Worm (Caenorhabditis elegans) whole organism, L4 larva: ENCODE measurements around the gene din-1.
A peak's percentile ranks its signal among the peaks of the same experiment; 100 is the strongest.

Source experiments
- F10B5.3 ChIP-seq: sonication (generic microtip); optimal IDR thresholded peaks from 2 replicates; lab custom pipeline; 2016; ENCODE audit warnings: mild to moderate bottlenecking, missing genetic modification characterization, missing compliant biosample characterization
- R02D3.7 ChIP-seq: fragments of 150-350 bp; sonication (generic microtip); optimal IDR thresholded peaks from 3 replicates; lab custom pipeline; 2014; ENCODE audit warnings: missing biosample characterization, missing genetic modification characterization
- T20F7.1 ChIP-seq: fragments of 200-800 bp; sonication (Bioruptor generic); optimal IDR thresholded peaks from 2 replicates; lab custom pipeline; 2018; ENCODE audit warnings: mild to moderate bottlenecking, missing genetic modification characterization, missing compliant biosample characterization
- Y105C5A.15 ChIP-seq: fragments of 200-800 bp; sonication (Bioruptor generic); IDR thresholded peaks from 2 replicates; pipeline ENCODE4 v1.3.6; 2022; ENCODE audit warnings: missing genetic modification characterization, missing compliant biosample characterization
- Y5F2A.4 ChIP-seq: fragments of 200-800 bp; sonication (Bioruptor generic); optimal IDR thresholded peaks from 2 replicates; lab custom pipeline; 2018; ENCODE audit warnings: mild to moderate bottlenecking, missing genetic modification characterization, missing compliant biosample characterization
- Y75B8A.6 ChIP-seq: fragments of 200-800 bp; sonication (Bioruptor generic); IDR thresholded peaks from 2 replicates; pipeline ENCODE4 v1.3.6; 2022; ENCODE audit warnings: missing genetic modification reagents, missing genetic modification characterization, missing compliant biosample characterization
- aha-1 ChIP-seq: fragments of 150-350 bp; peaks from one replicate; lab custom pipeline; 2014; ENCODE audit warnings: missing biosample characterization, missing genetic modification characterization
- aly-2 ChIP-seq: sonication (generic microtip); optimal IDR thresholded peaks from 2 replicates; lab custom pipeline; 2018; ENCODE audit warnings: missing biosample characterization, missing genetic modification characterization
- arid-1 ChIP-seq: fragments of 200-800 bp; sonication (Bioruptor generic); conservative IDR thresholded peaks from 2 replicates; pipeline ENCODE4 v1.3.6; 2022; ENCODE audit warnings: missing genetic modification reagents, missing genetic modification characterization, missing compliant biosample characterization
- ceh-32 ChIP-seq: sonication (generic microtip); optimal IDR thresholded peaks from 2 replicates; lab custom pipeline; 2016; ENCODE audit warnings: mild to moderate bottlenecking, missing genetic modification characterization, missing compliant biosample characterization; ENCODE audit not compliant: poor library complexity
- ceh-62 ChIP-seq: sonication (generic microtip); optimal IDR thresholded peaks from 2 replicates; lab custom pipeline; 2017; ENCODE audit warnings: missing biosample characterization, missing genetic modification characterization
- ceh-82 ChIP-seq: sonication (generic microtip); optimal IDR thresholded peaks from 2 replicates; lab custom pipeline; 2017; ENCODE audit warnings: missing biosample characterization, missing genetic modification characterization
- ces-1 ChIP-seq: fragments of 150-350 bp; sonication (generic microtip); optimal IDR thresholded peaks from 4 replicates; lab custom pipeline; 2014; ENCODE audit warnings: missing biosample characterization, missing genetic modification reagents, missing genetic modification characterization
- cey-2 ChIP-seq: sonication (generic microtip); optimal IDR thresholded peaks from 3 replicates; lab custom pipeline; 2017; ENCODE audit warnings: missing genetic modification characterization, mild to moderate bottlenecking, missing compliant biosample characterization, antibody characterized with exemption, borderline replicate concordance; ENCODE audit not compliant: insufficient read depth
- ctbp-1 ChIP-seq: fragments of 200-800 bp; sonication (Bioruptor generic); IDR thresholded peaks from 2 replicates; pipeline ENCODE4 v1.3.6; 2022; ENCODE audit warnings: missing genetic modification reagents, missing genetic modification characterization, missing compliant biosample characterization
- daf-12 ChIP-seq: fragments of 150-350 bp; optimal IDR thresholded peaks from 2 replicates; lab custom pipeline; 2014; ENCODE audit warnings: missing biosample characterization, missing genetic modification reagents, missing genetic modification characterization
- daf-16 ChIP-seq, 3 experiments: sonication (generic microtip); optimal IDR thresholded peaks; 2 replicates each; lab custom pipeline; 2016 to 2017; ENCODE audit warnings: missing genetic modification characterization in 3 of 3, missing genetic modification reagents in 3 of 3, mild to moderate bottlenecking in 2 of 3, missing compliant biosample characterization in 2 of 3, missing biosample characterization in 1 of 3, moderate library complexity in 1 of 3
- dmd-8 ChIP-seq: fragments of 200-800 bp; sonication (Bioruptor generic); IDR thresholded peaks from 2 replicates; pipeline ENCODE4 v1.3.6; 2022; ENCODE audit warnings: missing genetic modification characterization, missing compliant biosample characterization
- egl-43 ChIP-seq: fragments of 200-800 bp; sonication (Bioruptor generic); IDR thresholded peaks from 2 replicates; pipeline ENCODE4 v1.3.6; 2022; ENCODE audit warnings: missing genetic modification reagents, missing genetic modification characterization, missing compliant biosample characterization
- fos-1 ChIP-seq: fragments of 150-350 bp; optimal IDR thresholded peaks from 2 replicates; lab custom pipeline; 2014; ENCODE audit warnings: missing biosample characterization, missing genetic modification characterization
- gei-8 ChIP-seq: fragments of 200-800 bp; sonication (Bioruptor generic); optimal IDR thresholded peaks from 2 replicates; lab custom pipeline; 2018; ENCODE audit warnings: mild to moderate bottlenecking, missing genetic modification characterization, missing compliant biosample characterization
- hif-1 ChIP-seq, 2 experiments: sonication (generic microtip); optimal IDR thresholded peaks; 2 replicates each; lab custom pipeline; 2016 to 2017; ENCODE audit warnings: missing compliant biosample characterization in 2 of 2, missing genetic modification characterization in 2 of 2, missing genetic modification reagents in 2 of 2, missing genotype in 2 of 2, mild to moderate bottlenecking in 1 of 2
- hlh-30 ChIP-seq: sonication (generic microtip); optimal IDR thresholded peaks from 2 replicates; lab custom pipeline; 2017; ENCODE audit warnings: antibody characterized with exemption, mild to moderate bottlenecking, missing genetic modification characterization, missing compliant biosample characterization; ENCODE audit not compliant: insufficient read depth
- hmg-1.1 ChIP-seq: fragments of 200-800 bp; sonication (Bioruptor generic); IDR thresholded peaks from 2 replicates; pipeline ENCODE4 v1.3.6; 2022; ENCODE audit warnings: missing genetic modification reagents, missing genetic modification characterization, missing compliant biosample characterization
- lin-1 ChIP-seq: fragments of 200-800 bp; sonication (Bioruptor generic); IDR thresholded peaks from 2 replicates; pipeline ENCODE4 v1.3.6; 2022; ENCODE audit warnings: missing genetic modification reagents, missing genetic modification characterization, missing compliant biosample characterization
- lin-15B ChIP-seq: fragments of 150-350 bp; sonication (generic microtip); optimal IDR thresholded peaks from 3 replicates; lab custom pipeline; 2014; ENCODE audit warnings: missing biosample characterization, missing genetic modification characterization
- lin-29 ChIP-seq: fragments of 200-800 bp; sonication (Bioruptor generic); IDR thresholded peaks from 2 replicates; pipeline ENCODE4 v1.3.6; 2022; ENCODE audit warnings: missing genetic modification reagents, missing genetic modification characterization, missing compliant biosample characterization
- lin-38 ChIP-seq: fragments of 200-800 bp; sonication (Bioruptor generic); IDR thresholded peaks from 2 replicates; pipeline ENCODE4 v1.3.6; 2022; ENCODE audit warnings: missing genetic modification reagents, missing genetic modification characterization, missing compliant biosample characterization
- lir-3 ChIP-seq: sonication (generic microtip); optimal IDR thresholded peaks from 2 replicates; lab custom pipeline; 2016; ENCODE audit warnings: mild to moderate bottlenecking, missing genetic modification characterization, missing compliant biosample characterization
- madf-5 ChIP-seq, 2 experiments: fragments of 200-800 bp; sonication (Bioruptor generic); IDR thresholded peaks; 2 replicates each; pipeline ENCODE4 v1.3.6; 2022; ENCODE audit warnings: missing compliant biosample characterization in 2 of 2, missing genetic modification characterization in 2 of 2
- mdt-29 ChIP-seq: fragments of 200-800 bp; sonication (Bioruptor generic); IDR thresholded peaks from 2 replicates; pipeline ENCODE4 v1.3.6; 2022; ENCODE audit warnings: missing genetic modification reagents, missing genetic modification characterization, missing compliant biosample characterization
- mep-1 ChIP-seq: fragments of 150-350 bp; sonication (generic microtip); optimal IDR thresholded peaks from 3 replicates; lab custom pipeline; 2014; ENCODE audit warnings: missing biosample characterization, missing genetic modification characterization
- mes-2 ChIP-seq: sonication (generic microtip); optimal IDR thresholded peaks from 2 replicates; lab custom pipeline; 2016; ENCODE audit warnings: missing genotype, mild to moderate bottlenecking, missing genetic modification characterization, missing compliant biosample characterization; ENCODE audit not compliant: poor library complexity, severe bottlenecking
- nhr-10 ChIP-seq: fragments of 150-350 bp; optimal IDR thresholded peaks from 2 replicates; lab custom pipeline; 2014; ENCODE audit warnings: missing biosample characterization, missing genetic modification characterization
- nhr-25 ChIP-seq: sonication (generic microtip); optimal IDR thresholded peaks from 2 replicates; lab custom pipeline; 2017; ENCODE audit warnings: missing genetic modification characterization, mild to moderate bottlenecking, missing compliant biosample characterization, antibody characterized with exemption, moderate library complexity, borderline replicate concordance; ENCODE audit not compliant: insufficient read depth
- nhr-28 ChIP-seq: fragments of 150-350 bp; optimal IDR thresholded peaks from 2 replicates; lab custom pipeline; 2014; ENCODE audit warnings: missing biosample characterization, missing genetic modification characterization
- nhr-48 ChIP-seq: sonication (generic microtip); optimal IDR thresholded peaks from 2 replicates; lab custom pipeline; 2016; ENCODE audit warnings: mild to moderate bottlenecking, missing genetic modification characterization, missing compliant biosample characterization
- nhr-6 ChIP-seq: fragments of 150-350 bp; optimal IDR thresholded peaks from 2 replicates; lab custom pipeline; 2014; ENCODE audit warnings: missing biosample characterization, missing genetic modification characterization
- nhr-76 ChIP-seq: fragments of 150-350 bp; optimal IDR thresholded peaks from 2 replicates; lab custom pipeline; 2014; ENCODE audit warnings: missing biosample characterization, missing genetic modification characterization
- pha-4 ChIP-seq, 2 experiments: fragments of 150-350 bp in 1 of 2; fragments of 200-800 bp in 1 of 2; sonication (Bioruptor generic) in 1 of 2; IDR thresholded peaks in 1 of 2; optimal IDR thresholded peaks in 1 of 2; 2 replicates each; pipeline versions ENCODE4 v1.3.6 to Lab custom; 2014 to 2022; ENCODE audit warnings: missing genetic modification characterization in 2 of 2, missing genetic modification reagents in 2 of 2, missing biosample characterization in 1 of 2, missing compliant biosample characterization in 1 of 2
- php-3 ChIP-seq: fragments of 200-800 bp; sonication (Bioruptor generic); IDR thresholded peaks from 2 replicates; pipeline ENCODE4 v1.3.6; 2022; ENCODE audit warnings: missing genetic modification reagents, missing genetic modification characterization, missing compliant biosample characterization
- rbr-2 ChIP-seq: sonication (generic microtip); optimal IDR thresholded peaks from 2 replicates; lab custom pipeline; 2016; ENCODE audit warnings: missing genotype, missing genetic modification characterization, missing compliant biosample characterization
- sdz-12 ChIP-seq: fragments of 200-800 bp; sonication (Bioruptor generic); optimal IDR thresholded peaks from 2 replicates; lab custom pipeline; 2018; ENCODE audit warnings: mild to moderate bottlenecking, missing genetic modification characterization, missing compliant biosample characterization
- skn-1 ChIP-seq: fragments of 150-350 bp; optimal IDR thresholded peaks from 2 replicates; lab custom pipeline; 2014; ENCODE audit warnings: missing biosample characterization, missing genetic modification characterization
- snpc-1.2 ChIP-seq: fragments of 200-800 bp; sonication (Bioruptor generic); IDR thresholded peaks from 2 replicates; pipeline ENCODE4 v1.3.6; 2022; ENCODE audit warnings: missing genetic modification reagents, missing genetic modification characterization, missing compliant biosample characterization
- unc-39 ChIP-seq: sonication (generic microtip); optimal IDR thresholded peaks from 2 replicates; lab custom pipeline; 2017; ENCODE audit warnings: missing biosample characterization, missing genetic modification characterization
- vab-7 ChIP-seq: fragments of 200-800 bp; sonication (Bioruptor generic); IDR thresholded peaks from 2 replicates; pipeline ENCODE4 v1.3.6; 2022; ENCODE audit warnings: missing genetic modification reagents, missing genetic modification characterization, missing compliant biosample characterization
- zfp-2 ChIP-seq: sonication (generic microtip); optimal IDR thresholded peaks from 2 replicates; lab custom pipeline; 2016; ENCODE audit warnings: mild to moderate bottlenecking, missing genetic modification characterization, missing compliant biosample characterization
- zip-2 ChIP-seq: fragments of 150-350 bp; optimal IDR thresholded peaks from 2 replicates; lab custom pipeline; 2014; ENCODE audit warnings: missing biosample characterization, missing genetic modification characterization
- ztf-11 ChIP-seq: fragments of 150-350 bp; optimal IDR thresholded peaks from 2 replicates; lab custom pipeline; 2014; ENCODE audit warnings: missing biosample characterization, missing genetic modification characterization
- ztf-7 ChIP-seq: fragments of 150-350 bp; optimal IDR thresholded peaks from 2 replicates; lab custom pipeline; 2014; ENCODE audit warnings: missing biosample characterization, missing genetic modification characterization

din-1 gene

DNA sequence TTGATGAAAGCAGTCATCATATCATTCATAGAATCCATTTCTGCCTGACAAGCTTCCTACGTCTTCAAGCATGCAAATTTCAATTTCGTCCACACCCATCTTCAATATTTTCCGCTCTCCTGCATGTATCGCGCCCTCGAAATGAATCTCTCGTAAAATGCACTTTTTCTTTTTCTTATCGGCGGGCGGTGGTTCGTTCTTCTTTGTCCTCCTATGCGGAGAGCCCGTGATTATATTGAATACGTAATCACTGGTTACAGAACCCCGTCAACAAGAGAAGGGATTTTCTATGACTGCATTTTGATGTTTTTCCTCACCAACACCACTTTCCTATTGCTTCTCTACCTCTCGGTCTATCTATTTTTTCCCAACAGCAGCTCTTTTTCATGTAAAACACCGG, 3.2 kb upstream of the din-1 start (continued):
- TF ChIP-seq daf-16 (GFP tag; optimal IDR thresholded peaks at IDR 0.05; lab: Kevin White, UChicago) = no peak
- peak; percentile 41 for TF ChIP-seq daf-16 (tag; optimal IDR thresholded peaks at IDR 0.05; lab: Kevin White, UChicago)
- TF ChIP-seq cey-2 (tag; lab: Kevin White, UChicago) = no peak
- no peak for TF ChIP-seq lin-15B (tag; lab: Kevin White, UChicago)
- TF ChIP-seq ces-1 = no peak
- TF ChIP-seq R02D3.7 = no peak
- TF ChIP-seq Y105C5A.15 (GFP tag; lab: Robert Waterston, UW) = no peak
- TF ChIP-seq lin-29 (GFP tag; lab: Robert Waterston, UW) = no peak
- no peak for TF ChIP-seq zfp-2 (tag; lab: Kevin White, UChicago)
- no peak for TF ChIP-seq rbr-2
- TF ChIP-seq ctbp-1 = no peak
- no peak for TF ChIP-seq nhr-10
- TF ChIP-seq lin-1 (GFP tag; lab: Robert Waterston, UW) = no peak
- TF ChIP-seq hif-1 (tag; optimal IDR thresholded peaks at IDR 0.05; lab: Kevin White, UChicago) = peak in 1 of 2 experiments; percentile 3
- TF ChIP-seq madf-5 (GFP tag; IDR thresholded peaks at IDR 0.05; lab: Robert Waterston, UW) = no peak
- no peak for TF ChIP-seq dmd-8 (GFP tag; lab: Robert Waterston, UW)
- 0 out of 2 replicates have a peak, but pooled peaks have one; percentile 24 for TF ChIP-seq php-3 (GFP tag; lab: Robert Waterston, UW)
- 0 out of 2 replicates have a peak, but pooled peaks have one; percentile 45 for TF ChIP-seq egl-43 (GFP tag; lab: Robert Waterston, UW)
- no peak for TF ChIP-seq ztf-11 (tag; lab: Kevin White, UChicago)
- TF ChIP-seq vab-7 = no peak
- TF ChIP-seq mes-2 (tag; lab: Kevin White, UChicago) = peak; percentile 24
- no peak for TF ChIP-seq ceh-62 (tag; lab: Kevin White, UChicago)
- no peak for TF ChIP-seq Y5F2A.4 (GFP tag; lab: Kevin White, UChicago)
- no peak for TF ChIP-seq fos-1
- TF ChIP-seq arid-1 = no peak; the same call in 1 of the 2 replicates
- no peak for TF ChIP-seq gei-8 (GFP tag; lab: Kevin White, UChicago)
- TF ChIP-seq Y75B8A.6 (GFP tag; lab: Robert Waterston, UW) = no peak
- no peak for TF ChIP-seq nhr-28
- no peak for TF ChIP-seq nhr-6
- no peak for TF ChIP-seq ceh-32 (tag; lab: Kevin White, UChicago)
- TF ChIP-seq sdz-12 (GFP tag; lab: Kevin White, UChicago) = no peak
- no peak for TF ChIP-seq nhr-48 (tag; lab: Kevin White, UChicago)
- TF ChIP-seq nhr-76 (tag; lab: Kevin White, UChicago) = no peak
- TF ChIP-seq pha-4 (GFP tag; IDR thresholded peaks at IDR 0.05; lab: Robert Waterston, UW) = no peak
- no peak for TF ChIP-seq pha-4 (tag; optimal IDR thresholded peaks at IDR 0.05; lab: Kevin White, UChicago)
- no peak for TF ChIP-seq zip-2 (tag; lab: Kevin White, UChicago)
- no peak for TF ChIP-seq mep-1 (tag; lab: Kevin White, UChicago)
- no peak for TF ChIP-seq ztf-7 (tag; lab: Kevin White, UChicago)
- TF ChIP-seq aly-2 (tag; lab: Kevin White, UChicago) = no peak
- no peak for TF ChIP-seq hlh-30 (tag; lab: Kevin White, UChicago)
- TF ChIP-seq lin-38 = no peak
- TF ChIP-seq ceh-82 (tag; lab: Kevin White, UChicago) = no peak
- TF ChIP-seq aha-1 (tag; lab: Kevin White, UChicago) = no peak
- no peak for TF ChIP-seq unc-39
- no peak for TF ChIP-seq nhr-25
- TF ChIP-seq daf-12 (tag; lab: Kevin White, UChicago) = no peak
- no peak for TF ChIP-seq T20F7.1 (GFP tag; lab: Kevin White, UChicago)
- no peak for TF ChIP-seq mdt-29
- TF ChIP-seq hmg-1.1 (GFP tag; lab: Robert Waterston, UW) = no peak
- no peak for TF ChIP-seq skn-1 (tag; lab: Kevin White, UChicago)
- TF ChIP-seq lir-3 (tag; lab: Kevin White, UChicago) = no peak
- TF ChIP-seq snpc-1.2 = no peak
- no peak for TF ChIP-seq F10B5.3
